Worm (Caenorhabditis elegans) whole organism, midembryonic: ENCODE results near the gene immp-1.

Experiments
- T22C8.4 ChIP-seq: fragments of 200-800 bp; sonication (Bioruptor generic); IDR thresholded peaks from 2 replicates; pipeline ENCODE4 v1.3.6; 2022; ENCODE audit warnings: missing genetic modification characterization, missing compliant biosample characterization
- cog-1 ChIP-seq: sonication (generic microtip); optimal IDR thresholded peaks from 2 replicates; lab custom pipeline; 2016; ENCODE audit warnings: missing genetic modification characterization, missing compliant biosample characterization
- flt-1 ChIP-seq: fragments of 200-800 bp; sonication (Bioruptor generic); IDR thresholded peaks from 2 replicates; pipeline ENCODE4 v1.3.6; 2022; ENCODE audit warnings: missing genetic modification characterization, missing compliant biosample characterization
- klf-2 ChIP-seq: fragments of 200-800 bp; sonication (Bioruptor generic); conservative IDR thresholded peaks from 2 replicates; pipeline ENCODE4 v1.3.6; 2022; ENCODE audit warnings: missing genetic modification reagents, missing genetic modification characterization, missing compliant biosample characterization
- med-1 ChIP-seq: sonication (generic microtip); optimal IDR thresholded peaks from 2 replicates; lab custom pipeline; 2017; ENCODE audit warnings: missing genetic modification characterization, mild to moderate bottlenecking, missing compliant biosample characterization, antibody characterized with exemption, missing genetic modification reagents; ENCODE audit not compliant: insufficient read depth
- ref-1 ChIP-seq: fragments of 200-800 bp; sonication (Bioruptor generic); conservative IDR thresholded peaks from 2 replicates; pipeline ENCODE4 v1.3.6; 2022; ENCODE audit warnings: missing genetic modification reagents, missing genetic modification characterization, missing compliant biosample characterization
- tab-1 ChIP-seq: fragments of 200-800 bp; sonication (Bioruptor generic); IDR thresholded peaks from 2 replicates; pipeline ENCODE4 v1.3.6; 2022; ENCODE audit warnings: missing genetic modification characterization, missing compliant biosample characterization
- ztf-23 ChIP-seq: fragments of 200-800 bp; sonication (Bioruptor generic); IDR thresholded peaks from 2 replicates; pipeline ENCODE4 v1.3.6; 2022; ENCODE audit warnings: missing genetic modification reagents, missing genetic modification characterization, missing compliant biosample characterization

ce11 chrIII:11807418-11807817 is 32.7 kb downstream of the immp-1 start, which contains the start of gene C18D11.10:
- TF ChIP-seq ref-1 (no peak), flt-1 (GFP tag; lab: Robert Waterston, UW) (no peak), tab-1 (no peak), med-1 (no peak), klf-2 (GFP tag; lab: Robert Waterston, UW) (no peak), cog-1 (tag; lab: Kevin White, UChicago) (no peak), ztf-23 (GFP tag; lab: Robert Waterston, UW) (no peak), T22C8.4 (no peak)
